Fruit fly (Drosophila melanogaster) whole organism, adult: ENCODE measurements around the gene CG11555.

Experiments
- CG12768 ChIP-seq: fragments of 200-800 bp; sonication (Bioruptor generic); optimal IDR thresholded peaks from 2 replicates; lab custom pipeline; 2017; ENCODE audit warnings: missing biosample characterization, missing genetic modification characterization, mild to moderate bottlenecking, moderate library complexity, missing genetic modification reagents
- pad ChIP-seq: fragments of 200-800 bp; sonication (Bioruptor generic); optimal IDR thresholded peaks from 3 replicates; lab custom pipeline; 2017; ENCODE audit warnings: missing biosample characterization, missing genetic modification characterization, mild to moderate bottlenecking, moderate library complexity, missing genetic modification reagents

DNA sequence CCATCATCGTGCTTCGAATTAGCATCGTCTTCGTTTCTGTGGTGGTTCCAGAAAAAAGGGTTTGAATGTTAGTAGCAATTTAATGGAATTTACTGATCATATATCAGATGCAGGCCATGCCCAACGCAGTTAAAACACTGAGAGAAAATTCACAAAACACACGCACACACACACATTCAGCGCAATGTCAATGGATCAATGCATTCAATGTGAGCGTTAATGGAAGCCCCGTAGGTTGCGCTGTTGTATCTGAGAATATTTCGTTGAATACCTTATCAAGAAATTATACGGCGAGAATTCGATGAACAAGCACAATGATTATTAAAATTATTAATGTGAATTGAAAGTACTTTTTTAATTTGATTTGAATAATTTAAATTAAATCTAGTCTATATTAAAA is 45.4 kb upstream of the CG11555 start:
- TF ChIP-seq pad (GFP tag; lab: Kevin White, UChicago) (no peak), CG12768 (no peak)
